Worm (Caenorhabditis elegans) whole organism, L2 larva: ENCODE results near the gene F54D5.23.

ENCODE experiments used
- F13H6.1 ChIP-seq: sonication (generic microtip); optimal IDR thresholded peaks from 2 replicates; lab custom pipeline; 2016; ENCODE audit warnings: missing genetic modification characterization, missing compliant biosample characterization
- ZK546.5 ChIP-seq: sonication (generic microtip); optimal IDR thresholded peaks from 2 replicates; lab custom pipeline; 2017; ENCODE audit warnings: missing biosample characterization, missing genetic modification characterization
- ceh-16 ChIP-seq: fragments of 150-350 bp; optimal IDR thresholded peaks from 2 replicates; lab custom pipeline; 2014; ENCODE audit warnings: missing biosample characterization, missing genetic modification characterization
- egl-27 ChIP-seq: sonication (generic microtip); optimal IDR thresholded peaks from 3 replicates; lab custom pipeline; 2017; ENCODE audit warnings: missing biosample characterization, missing genetic modification reagents, missing genetic modification characterization
- lin-11 ChIP-seq: fragments of 150-350 bp; sonication (generic microtip); optimal IDR thresholded peaks from 2 replicates; lab custom pipeline; 2014; ENCODE audit warnings: missing biosample characterization, missing genetic modification characterization, inconsistent platforms, mixed read lengths
- lsy-2 ChIP-seq, 2 experiments: fragments of 150-350 bp in 1 of 2; sonication (generic microtip) in 1 of 2; optimal IDR thresholded peaks; 2 replicates each; lab custom pipeline; 2014 to 2017; ENCODE audit warnings: missing biosample characterization in 2 of 2, missing genetic modification characterization in 2 of 2
- nhr-11 ChIP-seq: fragments of 150-350 bp; optimal IDR thresholded peaks from 2 replicates; lab custom pipeline; 2014; ENCODE audit warnings: missing biosample characterization, missing genetic modification characterization
- nhr-237 ChIP-seq: fragments of 150-350 bp; optimal IDR thresholded peaks from 2 replicates; lab custom pipeline; 2014; ENCODE audit warnings: missing biosample characterization, missing genetic modification characterization
- ztf-11 ChIP-seq: sonication (generic microtip); optimal IDR thresholded peaks from 2 replicates; lab custom pipeline; 2017; ENCODE audit warnings: missing biosample characterization, missing genetic modification characterization
- ztf-4 ChIP-seq: fragments of 150-350 bp; optimal IDR thresholded peaks from 2 replicates; lab custom pipeline; 2014; ENCODE audit warnings: missing biosample characterization, missing genetic modification characterization

ce11 chrII:11614103-11614857 lies 45.2 kb upstream of the F54D5.23 start:
- TF ChIP-seq lsy-2 (tag; optimal IDR thresholded peaks at IDR 0.05; lab: Kevin White, UChicago) (no peak), egl-27 (tag; lab: Kevin White, UChicago) (no peak), lin-11 (tag; lab: Kevin White, UChicago) (no peak), F13H6.1 (tag; lab: Kevin White, UChicago) (no peak), ceh-16 (no peak), nhr-237 (tag; lab: Kevin White, UChicago) (no peak), nhr-11 (tag; lab: Kevin White, UChicago) (no peak), ZK546.5 (no peak), ztf-11 (tag; lab: Kevin White, UChicago) (no peak), ztf-4 (tag; lab: Kevin White, UChicago) (no peak)
